Fruit fly (Drosophila melanogaster) whole organism, prepupa: Measurements from ENCODE around the gene CG7841.

Experiments used
- Blimp-1 ChIP-seq: fragments of 200-800 bp; sonication (Bioruptor generic); optimal IDR thresholded peaks from 3 replicates; lab custom pipeline; 2017; ENCODE audit warnings: missing biosample characterization, missing genetic modification characterization, mild to moderate bottlenecking, moderate library complexity, missing genetic modification reagents
- CG10631 ChIP-seq: fragments of 200-800 bp; sonication (Bioruptor generic); optimal IDR thresholded peaks from 2 replicates; lab custom pipeline; 2016; ENCODE audit warnings: missing biosample characterization, missing genetic modification characterization
- CG10669 ChIP-seq: fragments of 200-800 bp; sonication (Bioruptor generic); optimal IDR thresholded peaks from 3 replicates; lab custom pipeline; 2018; ENCODE audit warnings: missing biosample characterization, mild to moderate bottlenecking, missing genetic modification characterization, moderate library complexity
- CG11294 ChIP-seq: fragments of 200-800 bp; sonication (Bioruptor generic); IDR thresholded peaks from 2 replicates; pipeline ENCODE4 v1.3.6; 2022; ENCODE audit warnings: missing biosample characterization, missing genetic modification characterization
- CG11762 ChIP-seq: fragments of 200-800 bp; sonication (Bioruptor generic); optimal IDR thresholded peaks from 3 replicates; lab custom pipeline; 2016; ENCODE audit warnings: missing biosample characterization, missing genetic modification characterization; ENCODE audit not compliant: insufficient read depth
- CG11902 ChIP-seq: fragments of 200-800 bp; sonication (Bioruptor generic); optimal IDR thresholded peaks from 3 replicates; lab custom pipeline; 2016; ENCODE audit warnings: missing biosample characterization, missing genetic modification characterization
- CG15336 ChIP-seq: fragments of 200-800 bp; sonication (Bioruptor generic); IDR thresholded peaks from 2 replicates; pipeline ENCODE4 v1.3.6; 2022; ENCODE audit warnings: missing biosample characterization, missing genetic modification characterization
- CG16779 ChIP-seq: fragments of 200-800 bp; sonication (Bioruptor generic); optimal IDR thresholded peaks from 3 replicates; lab custom pipeline; 2017; ENCODE audit warnings: missing biosample characterization, mild to moderate bottlenecking, missing genetic modification characterization
- CG31627 ChIP-seq: fragments of 200-800 bp; sonication (Bioruptor generic); optimal IDR thresholded peaks from 3 replicates; lab custom pipeline; 2016; ENCODE audit warnings: missing biosample characterization, missing genetic modification characterization
- CG32006 ChIP-seq: fragments of 200-800 bp; sonication (Bioruptor generic); optimal IDR thresholded peaks from 3 replicates; lab custom pipeline; 2017; ENCODE audit warnings: missing biosample characterization, mild to moderate bottlenecking, missing genetic modification characterization
- CG34406 ChIP-seq: fragments of 200-800 bp; sonication (Bioruptor generic); optimal IDR thresholded peaks from 3 replicates; lab custom pipeline; 2016; ENCODE audit warnings: missing biosample characterization, missing genetic modification characterization
- CG3919 ChIP-seq: fragments of 200-800 bp; sonication (Bioruptor generic); optimal IDR thresholded peaks from 3 replicates; lab custom pipeline; 2016; ENCODE audit warnings: missing biosample characterization, missing genetic modification characterization
- CG4318 ChIP-seq: fragments of 200-800 bp; sonication (Bioruptor generic); optimal IDR thresholded peaks from 3 replicates; lab custom pipeline; 2017; ENCODE audit warnings: missing biosample characterization, mild to moderate bottlenecking, missing genetic modification characterization
- CG6163 ChIP-seq: fragments of 200-800 bp; sonication (Bioruptor generic); IDR thresholded peaks from 3 replicates; pipeline ENCODE4 v1.3.6; 2022; ENCODE audit warnings: missing biosample characterization, missing genetic modification characterization
- CG6276 ChIP-seq: fragments of 200-800 bp; sonication (Bioruptor generic); optimal IDR thresholded peaks from 2 replicates; lab custom pipeline; 2017; ENCODE audit warnings: missing biosample characterization, mild to moderate bottlenecking, missing genetic modification characterization
- CG6792 ChIP-seq: fragments of 200-800 bp; sonication (Bioruptor generic); optimal IDR thresholded peaks from 3 replicates; lab custom pipeline; 2016; ENCODE audit warnings: missing biosample characterization, missing genetic modification characterization
- CG6808 ChIP-seq: fragments of 200-800 bp; sonication (Bioruptor generic); optimal IDR thresholded peaks from 3 replicates; lab custom pipeline; 2017; ENCODE audit warnings: missing biosample characterization, missing genetic modification characterization, mild to moderate bottlenecking, moderate library complexity, missing genetic modification reagents
- CG6854 ChIP-seq: fragments of 200-800 bp; sonication (Bioruptor generic); optimal IDR thresholded peaks from 2 replicates; lab custom pipeline; 2017; ENCODE audit warnings: missing biosample characterization, mild to moderate bottlenecking, missing genetic modification characterization
- CG8119 ChIP-seq: fragments of 200-800 bp; sonication (Bioruptor generic); IDR thresholded peaks from 3 replicates; pipeline ENCODE4 v1.3.6; 2022; ENCODE audit warnings: missing biosample characterization, missing genetic modification characterization
- CG8319 ChIP-seq: fragments of 200-800 bp; sonication (Bioruptor generic); optimal IDR thresholded peaks from 3 replicates; lab custom pipeline; 2016; ENCODE audit warnings: missing biosample characterization, missing genetic modification characterization
- CG8632 ChIP-seq: fragments of 200-800 bp; sonication (Bioruptor generic); optimal IDR thresholded peaks from 3 replicates; lab custom pipeline; 2016; ENCODE audit warnings: missing biosample characterization, missing genetic modification characterization
- Eip75B ChIP-seq: fragments of 200-800 bp; sonication (Bioruptor generic); optimal IDR thresholded peaks from 3 replicates; lab custom pipeline; 2016; ENCODE audit warnings: missing biosample characterization, missing genetic modification characterization
- Eip78C ChIP-seq: fragments of 200-800 bp; sonication (Bioruptor generic); peaks from one replicate; lab custom pipeline; 2016; ENCODE audit warnings: missing biosample characterization, missing genetic modification characterization
- Ets21C ChIP-seq: fragments of 200-800 bp; sonication (Bioruptor generic); optimal IDR thresholded peaks from 3 replicates; lab custom pipeline; 2016; ENCODE audit warnings: missing biosample characterization, missing genetic modification characterization
- Ets96B ChIP-seq: fragments of 200-800 bp; optimal IDR thresholded peaks from 2 replicates; lab custom pipeline; 2019; ENCODE audit warnings: missing biosample characterization, mild to moderate bottlenecking, missing genetic modification characterization, moderate library complexity
- Gug ChIP-seq: fragments of 200-800 bp; sonication (Bioruptor generic); IDR thresholded peaks from 2 replicates; pipeline ENCODE4 v1.3.6; 2022; ENCODE audit warnings: missing biosample characterization, missing genetic modification characterization
- Hr38 ChIP-seq: sonication (Bioruptor generic); optimal IDR thresholded peaks from 2 replicates; lab custom pipeline; 2016; ENCODE audit warnings: missing biosample characterization, missing genetic modification characterization
- Sox14 ChIP-seq: fragments of 200-800 bp; sonication (Bioruptor generic); optimal IDR thresholded peaks from 3 replicates; lab custom pipeline; 2016; ENCODE audit warnings: missing biosample characterization, missing genetic modification characterization
- achi ChIP-seq: fragments of 200-800 bp; sonication (Bioruptor generic); optimal IDR thresholded peaks from 3 replicates; lab custom pipeline; 2016; ENCODE audit warnings: missing biosample characterization, missing genetic modification characterization
- cyc ChIP-seq: fragments of 200-800 bp; sonication (Bioruptor generic); optimal IDR thresholded peaks from 3 replicates; lab custom pipeline; 2016; ENCODE audit warnings: missing biosample characterization, missing genetic modification characterization
- dsx ChIP-seq: fragments of 200-800 bp; optimal IDR thresholded peaks from 3 replicates; lab custom pipeline; 2019; ENCODE audit warnings: missing biosample characterization, mild to moderate bottlenecking, missing genetic modification characterization, moderate library complexity; ENCODE audit not compliant: poor library complexity, severe bottlenecking
- esn ChIP-seq: fragments of 200-800 bp; sonication (Bioruptor generic); optimal IDR thresholded peaks from 2 replicates; lab custom pipeline; 2016; ENCODE audit warnings: missing biosample characterization, mild to moderate bottlenecking, missing genetic modification characterization, moderate library complexity
- fd59A ChIP-seq: fragments of 200-800 bp; sonication (Bioruptor generic); optimal IDR thresholded peaks from 2 replicates; lab custom pipeline; 2017; ENCODE audit warnings: missing biosample characterization, mild to moderate bottlenecking, missing genetic modification characterization, missing genetic modification reagents
- fd85E ChIP-seq: fragments of 200-800 bp; sonication (Bioruptor generic); optimal IDR thresholded peaks from 3 replicates; lab custom pipeline; 2016; ENCODE audit warnings: missing biosample characterization, missing genetic modification characterization
- fkh ChIP-seq: fragments of 200-800 bp; sonication (Bioruptor generic); optimal IDR thresholded peaks from 3 replicates; lab custom pipeline; 2017; ENCODE audit warnings: missing biosample characterization, mild to moderate bottlenecking, missing genetic modification characterization, moderate library complexity
- lz ChIP-seq: fragments of 200-800 bp; sonication (Bioruptor generic); optimal IDR thresholded peaks from 3 replicates; lab custom pipeline; 2016; ENCODE audit warnings: missing biosample characterization, missing genetic modification characterization
- net ChIP-seq: fragments of 200-800 bp; sonication (Bioruptor generic); optimal IDR thresholded peaks from 3 replicates; lab custom pipeline; 2016; ENCODE audit warnings: missing biosample characterization, missing genetic modification characterization
- salr ChIP-seq, 2 experiments: fragments of 200-800 bp; sonication (Bioruptor generic); optimal IDR thresholded peaks; 3 replicates each; lab custom pipeline; 2016 to 2018; ENCODE audit warnings: missing biosample characterization in 2 of 2, missing genetic modification characterization in 2 of 2, mild to moderate bottlenecking in 1 of 2
- ss ChIP-seq, 2 experiments: fragments of 200-800 bp; sonication (Bioruptor generic); optimal IDR thresholded peaks; 2 replicates in 1 of 2; 3 replicates in 1 of 2; lab custom pipeline; 2017 to 2018; ENCODE audit warnings: mild to moderate bottlenecking in 2 of 2, missing biosample characterization in 2 of 2, missing genetic modification characterization in 2 of 2, moderate library complexity in 1 of 2
- svp ChIP-seq: fragments of 200-800 bp; sonication (Bioruptor generic); peaks from one replicate; lab custom pipeline; 2016; ENCODE audit warnings: missing biosample characterization, missing genetic modification characterization

Gene CG7841

DNA sequence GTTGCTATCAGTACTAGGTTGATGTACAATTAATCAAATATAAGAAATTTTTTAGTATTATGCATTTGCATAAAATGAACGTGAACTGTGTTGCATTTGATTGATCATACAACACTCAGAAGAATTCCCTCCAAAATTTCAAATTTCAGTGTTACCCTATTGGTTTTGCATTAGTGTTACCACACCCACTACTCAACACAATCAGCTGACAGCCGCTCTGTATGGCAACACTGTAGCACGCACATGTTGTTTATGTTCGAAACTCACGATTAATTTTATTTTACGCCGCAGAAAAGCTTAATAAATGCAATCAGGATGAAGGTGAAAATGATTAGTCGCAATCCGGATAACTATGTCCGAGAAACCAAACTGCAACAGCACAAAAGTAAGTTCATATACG, 9.3 kb downstream of the CG7841 start, which contains the start of gene CG7275:
Gene CG7275 (plus strand): TSS at position 215 of the 400 bp plus-strand sequence.
- no peak for TF ChIP-seq CG11294
- no peak for TF ChIP-seq Gug (GFP tag; lab: Robert Waterston, UW)
- no peak for TF ChIP-seq CG6163 (GFP tag; lab: Robert Waterston, UW)
- TF ChIP-seq CG10631: no peak
- no peak for TF ChIP-seq CG8119
- no peak for TF ChIP-seq Hr38 (GFP tag; lab: Kevin White, UChicago)
- TF ChIP-seq fd85E: no peak
- no peak for TF ChIP-seq fkh (GFP tag; lab: Kevin White, UChicago)
- no peak for TF ChIP-seq CG6808 (GFP tag; lab: Kevin White, UChicago)
- TF ChIP-seq Ets96B (tag; lab: Kevin White, UChicago): no peak
- no peak for TF ChIP-seq CG32006 (GFP tag; lab: Kevin White, UChicago)
- TF ChIP-seq salr (GFP tag; optimal IDR thresholded peaks at IDR 0.05; lab: Kevin White, UChicago): no peak
- TF ChIP-seq fd59A (GFP tag; lab: Kevin White, UChicago): no peak
- TF ChIP-seq CG11902 (GFP tag; lab: Kevin White, UChicago): no peak
- TF ChIP-seq achi (GFP tag; lab: Kevin White, UChicago): no peak
- TF ChIP-seq CG6276: no peak
- no peak for TF ChIP-seq Blimp-1 (GFP tag; lab: Kevin White, UChicago)
- no peak for TF ChIP-seq CG15336 (GFP tag; lab: Robert Waterston, UW)
- no peak for TF ChIP-seq esn

- no peak for TF ChIP-seq cyc
- TF ChIP-seq svp: no peak
- TF ChIP-seq CG10669 (GFP tag; lab: Kevin White, UChicago): no peak
- no peak for TF ChIP-seq CG10631
- no peak for TF ChIP-seq CG3919 (GFP tag; lab: Kevin White, UChicago)
- no peak for TF ChIP-seq CG4318 (GFP tag; lab: Kevin White, UChicago)
- no peak for TF ChIP-seq CG15336 (GFP tag; lab: Robert Waterston, UW)
- TF ChIP-seq CG6854 (GFP tag; lab: Kevin White, UChicago): no peak
- TF ChIP-seq CG11294: no peak
- no peak for TF ChIP-seq CG6792 (GFP tag; lab: Kevin White, UChicago)
- no peak for TF ChIP-seq Sox14
- no peak for TF ChIP-seq achi (GFP tag; lab: Kevin White, UChicago)
- no peak for TF ChIP-seq CG8632 (GFP tag; lab: Kevin White, UChicago)
- TF ChIP-seq lz: no peak
Measured at dm6 chr3L:15497902-15498301, 10.2 kb downstream of the CG7841 start, which contains the start of gene CG7276. CG7276 (plus strand) TSS chr3L:15498202.

DNA sequence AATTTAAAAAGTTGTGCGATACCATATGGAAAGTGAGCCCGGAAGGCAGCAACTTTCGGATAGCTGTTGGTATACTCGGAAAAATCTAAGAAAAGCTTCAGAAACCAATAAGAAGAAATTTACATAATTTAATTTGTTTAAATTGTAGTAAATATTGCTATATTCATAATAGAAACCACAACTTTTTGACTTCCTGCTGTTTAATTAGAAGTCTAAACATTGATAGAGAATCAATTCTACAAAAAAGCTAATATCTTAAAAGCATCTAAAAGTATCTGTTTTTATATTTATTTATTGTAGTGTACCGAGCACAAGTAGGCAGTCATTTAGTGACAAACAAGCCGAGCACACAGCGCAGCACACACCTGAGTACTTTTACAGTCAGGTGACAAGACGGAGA, 11.8 kb downstream of the CG7841 start, which contains the start of gene CG13455:
Gene CG13455 (plus strand): TSS at position 301 of the 400 bp plus-strand sequence.
- TF ChIP-seq CG10631 (no peak), CG31627 (GFP tag; lab: Kevin White, UChicago) (no peak), fd85E (no peak), ss (GFP tag; optimal IDR thresholded peaks at IDR 0.05; lab: Kevin White, UChicago) (no peak), cyc (no peak), Eip75B (GFP tag; lab: Kevin White, UChicago) (no peak), CG11762 (no peak), CG32006 (GFP tag; lab: Kevin White, UChicago) (no peak), CG8319 (GFP tag; lab: Kevin White, UChicago) (no peak), Eip78C (GFP tag; lab: Kevin White, UChicago) (no peak)
- TF ChIP-seq, all 60 proteins: peak for 0

DNA sequence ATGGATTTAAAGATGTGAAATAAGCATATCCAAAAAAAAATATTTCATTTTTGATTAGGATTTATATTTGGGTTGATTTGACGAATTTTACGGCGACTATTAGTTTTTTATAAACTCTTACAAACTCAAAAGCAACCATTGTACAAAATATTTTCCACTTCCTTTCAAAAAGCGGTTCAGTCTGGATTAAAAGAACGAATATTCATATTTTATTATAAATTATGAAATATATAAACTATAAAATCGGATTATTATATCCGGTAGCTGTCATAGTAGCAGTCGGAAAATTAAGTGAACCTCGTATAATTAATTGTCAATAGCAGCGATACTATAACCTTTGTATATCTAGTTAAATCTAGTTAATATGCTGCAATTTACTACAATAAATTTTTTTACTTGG, 12.6 kb downstream of the CG7841 start, which contains the start of gene CG12355:
Gene CG12355 (minus strand): TSS at position 101 of the 400 bp plus-strand sequence.
- TF ChIP-seq CG11762 (no peak), Ets21C (GFP tag; lab: Kevin White, UChicago) (no peak), net (GFP tag; lab: Kevin White, UChicago) (no peak), Sox14 (no peak), salr (GFP tag; optimal IDR thresholded peaks at IDR 0.05; lab: Kevin White, UChicago) (no peak), svp (no peak), Eip75B (GFP tag; lab: Kevin White, UChicago) (no peak), CG32006 (GFP tag; lab: Kevin White, UChicago) (no peak), dsx (GFP tag; lab: Kevin White, UChicago) (no peak), CG16779 (tag; lab: Kevin White, UChicago) (no peak), fd59A (GFP tag; lab: Kevin White, UChicago) (no peak), CG11902 (GFP tag; lab: Kevin White, UChicago) (no peak), CG8632 (GFP tag; lab: Kevin White, UChicago) (no peak), CG34406 (GFP tag; lab: Kevin White, UChicago) (no peak), CG15336 (GFP tag; lab: Robert Waterston, UW) (no peak), CG10631 (no peak), Gug (GFP tag; lab: Robert Waterston, UW) (no peak), CG6276 (no peak), lz (no peak)
